Fruit fly (Drosophila melanogaster): ENCODE results near the gene CG15544.
A peak's percentile ranks its signal among the peaks of the same experiment; 100 is the strongest.

Gene CG15544

dm6 chr3R:30789363-30789762 is 38.3 kb upstream of the CG15544 start (continued):
- TF ChIP-seq CG10267 (tag; optimal IDR thresholded peaks at IDR 0.05) (peak; percentile 40), CG13287 (GFP tag; IDR thresholded peaks at IDR 0.05; ENCODE audit: partially characterized antibody) (peak; percentile 67), repo (GFP tag; optimal IDR thresholded peaks at IDR 0.05) (no peak), ranshi (GFP tag; IDR thresholded peaks at IDR 0.05) (peak; percentile 54; the same call in 1 of the 2 replicates), HLH3B (GFP tag; IDR thresholded peaks at IDR 0.05) (peak; percentile 64; the same call in 1 of the 2 replicates), CG8765 (GFP tag; IDR thresholded peaks at IDR 0.05) (peak; percentile 45; the same call in 1 of the 2 replicates), CG7372 (GFP tag; IDR thresholded peaks at IDR 0.05) (peak; percentile 68), CG2202 (tag; optimal IDR thresholded peaks at IDR 0.05) (no peak), ems (GFP tag; optimal IDR thresholded peaks at IDR 0.05) (peak; percentile 35), CG7357 (GFP tag; IDR thresholded peaks at IDR 0.05) (0 out of 3 replicates have a peak, but pooled peaks have one; percentile 35), zen2 (GFP tag; IDR thresholded peaks at IDR 0.05; ENCODE audit: partially characterized antibody) (peak; percentile 49), Dref (GFP tag; IDR thresholded peaks at IDR 0.05) (peak; percentile 94), CG31224 (GFP tag; IDR thresholded peaks at IDR 0.05) (peak; percentile 61), CG8388 (GFP tag; optimal IDR thresholded peaks at IDR 0.05) (peak; percentile 9), luna (GFP tag; optimal IDR thresholded peaks at IDR 0.05) (no peak), Nf-YC (tag; optimal IDR thresholded peaks at IDR 0.05) (peak; percentile 65), tin (GFP tag; optimal IDR thresholded peaks at IDR 0.05) (peak; percentile 1), shn (GFP tag; optimal IDR thresholded peaks at IDR 0.05) (no peak), CG9932 (GFP tag; IDR thresholded peaks at IDR 0.05) (peak; percentile 71), salm (tag; optimal IDR thresholded peaks at IDR 0.05) (no peak), esg (GFP tag; conservative IDR thresholded peaks at IDR 0.05) (peak; percentile 61), ac (GFP tag; optimal IDR thresholded peaks at IDR 0.05) (no peak), her (GFP tag; optimal IDR thresholded peaks at IDR 0.05) (peak; percentile 16), Med (GFP tag) (peak; percentile 59), CTCF (GFP tag; optimal IDR thresholded peaks at IDR 0.05) (peak; percentile 91), so (GFP tag; IDR thresholded peaks at IDR 0.05) (peak; percentile 81; the same call in 2 of the 3 replicates), zf30C (GFP tag; optimal IDR thresholded peaks at IDR 0.05) (peak; percentile 75), nau (GFP tag; optimal IDR thresholded peaks at IDR 0.05) (no peak), CG10979 (tag; optimal IDR thresholded peaks at IDR 0.05) (peak; percentile 28), zfh2 (GFP tag; optimal IDR thresholded peaks at IDR 0.05) (peak; percentile 15), E2f1 (GFP tag; IDR thresholded peaks at IDR 0.05) (peak; percentile 73), CG10654 (GFP tag; optimal IDR thresholded peaks at IDR 0.05) (no peak), CG9797 (GFP tag; optimal IDR thresholded peaks at IDR 0.05) (peak; percentile 37), sug (tag; optimal IDR thresholded peaks at IDR 0.05) (peak; percentile 31), lov (optimal IDR thresholded peaks at IDR 0.05) (no peak), lov (GFP tag; IDR thresholded peaks at IDR 0.05) (peak; percentile 75; the same call in 1 of the 3 replicates), NC2β (GFP tag; optimal IDR thresholded peaks at IDR 0.05) (peak; percentile 29), cad (GFP tag; optimal IDR thresholded peaks at IDR 0.05) (no peak), CG11696 (GFP tag; IDR thresholded peaks at IDR 0.05) (peak; percentile 62; the same call in 1 of the 2 replicates), CG9876 (GFP tag; optimal IDR thresholded peaks at IDR 0.05) (no peak), seq (GFP tag; IDR thresholded peaks at IDR 0.05) (peak; percentile 55; the same call in 1 of the 2 replicates), BtbVII (GFP tag; optimal IDR thresholded peaks at IDR 0.05) (no peak), Sox102F (GFP tag; optimal IDR thresholded peaks at IDR 0.05) (peak; percentile 4), crc (GFP tag; optimal IDR thresholded peaks at IDR 0.05) (no peak), CG12391 (tag; optimal IDR thresholded peaks at IDR 0.05) (peak; percentile 24), CG11247 (GFP tag; IDR thresholded peaks at IDR 0.05) (peak; percentile 63), CG16863 (GFP tag; optimal IDR thresholded peaks at IDR 0.05) (no peak), gro (GFP tag; optimal IDR thresholded peaks at IDR 0.05) (peak; percentile 45), unpg (GFP tag; optimal IDR thresholded peaks at IDR 0.05) (peak; percentile 62), CG1233 (GFP tag; optimal IDR thresholded peaks at IDR 0.05) (no peak), Gug (GFP tag; IDR thresholded peaks at IDR 0.05) (peak; percentile 48; the same call in 3 of the 4 replicates), pzg (GFP tag; optimal IDR thresholded peaks at IDR 0.05) (peak; percentile 26), CG8478 (optimal IDR thresholded peaks at IDR 0.05) (no peak)

Measured in whole organism, embryonic.